Fruit fly (Drosophila melanogaster) whole organism, embryonic: ENCODE results near the gene CG42237.

Experiments
- Atf3 ChIP-seq: fragments of 200-800 bp; sonication (Bioruptor generic); optimal IDR thresholded peaks from 3 replicates; lab custom pipeline; 2016; ENCODE audit warnings: missing biosample characterization, missing genetic modification characterization
- Atf6 ChIP-seq: fragments of 200-800 bp; sonication (Bioruptor generic); IDR thresholded peaks from 2 replicates; pipeline ENCODE4 v1.3.6; 2022; ENCODE audit warnings: missing biosample characterization, missing genetic modification characterization
- B-H1 ChIP-seq: fragments of 200-800 bp; sonication (Bioruptor generic); IDR thresholded peaks from 3 replicates; pipeline ENCODE4 v1.3.6; 2022; ENCODE audit warnings: missing biosample characterization, missing genetic modification characterization
- B-H2 ChIP-seq: fragments of 200-800 bp; sonication (Bioruptor generic); optimal IDR thresholded peaks from 2 replicates; lab custom pipeline; 2018; ENCODE audit warnings: missing biosample characterization, mild to moderate bottlenecking, missing genetic modification characterization
- Bgb ChIP-seq: fragments of 200-800 bp; sonication (Bioruptor generic); IDR thresholded peaks from 2 replicates; pipeline ENCODE4 v1.3.6; 2022; ENCODE audit warnings: missing biosample characterization, missing genetic modification characterization; ENCODE audit not compliant: partially characterized antibody
- Blimp-1 ChIP-seq: fragments of 200-800 bp; sonication (Bioruptor generic); optimal IDR thresholded peaks from 3 replicates; lab custom pipeline; 2018; ENCODE audit warnings: missing biosample characterization, missing genetic modification characterization, mild to moderate bottlenecking, moderate library complexity, missing genetic modification reagents
- CG13287 ChIP-seq: fragments of 200-800 bp; sonication (Bioruptor generic); IDR thresholded peaks from 2 replicates; pipeline ENCODE4 v1.3.6; 2022; ENCODE audit warnings: missing biosample characterization, missing genetic modification characterization; ENCODE audit not compliant: partially characterized antibody
- CG13296 ChIP-seq: fragments of 200-800 bp; sonication (Bioruptor generic); optimal IDR thresholded peaks from 3 replicates; lab custom pipeline; 2018; ENCODE audit warnings: missing biosample characterization, mild to moderate bottlenecking, missing genetic modification characterization
- CG15514 ChIP-seq: fragments of 200-800 bp; sonication (Bioruptor generic); optimal IDR thresholded peaks from 3 replicates; lab custom pipeline; 2017; ENCODE audit warnings: missing biosample characterization, missing genetic modification characterization, mild to moderate bottlenecking, moderate library complexity, missing genetic modification reagents
- CG17186 ChIP-seq: fragments of 200-800 bp; sonication (Bioruptor generic); optimal IDR thresholded peaks from 3 replicates; lab custom pipeline; 2017; ENCODE audit warnings: missing biosample characterization, missing genetic modification reagents, missing genetic modification characterization
- CG17385 ChIP-seq: fragments of 200-800 bp; sonication (Bioruptor generic); optimal IDR thresholded peaks from 3 replicates; lab custom pipeline; 2018; ENCODE audit warnings: missing biosample characterization, mild to moderate bottlenecking, missing genetic modification characterization
- CG17568 ChIP-seq: fragments of 200-800 bp; sonication (Bioruptor generic); optimal IDR thresholded peaks from 2 replicates; lab custom pipeline; 2018; ENCODE audit warnings: missing biosample characterization, mild to moderate bottlenecking, missing genetic modification characterization, moderate library complexity
- CG18599 ChIP-seq: fragments of 200-800 bp; sonication (Bioruptor generic); optimal IDR thresholded peaks from 3 replicates; lab custom pipeline; 2017; ENCODE audit warnings: missing biosample characterization, missing genetic modification characterization, mild to moderate bottlenecking, moderate library complexity, missing genetic modification reagents
- CG2120 ChIP-seq: fragments of 200-800 bp; sonication (Bioruptor generic); optimal IDR thresholded peaks from 3 replicates; lab custom pipeline; 2016; ENCODE audit warnings: missing biosample characterization, missing genetic modification characterization
- CG2199 ChIP-seq: fragments of 200-800 bp; sonication (Bioruptor generic); IDR thresholded peaks from 3 replicates; pipeline ENCODE4 v1.3.6; 2022; ENCODE audit warnings: missing biosample characterization, missing genetic modification characterization
- CG32532 ChIP-seq: fragments of 200-800 bp; sonication (Bioruptor generic); IDR thresholded peaks from 2 replicates; pipeline ENCODE4 v1.3.6; 2022; ENCODE audit warnings: missing biosample characterization, missing genetic modification characterization
- CG34376 ChIP-seq: fragments of 200-800 bp; sonication (Bioruptor generic); optimal IDR thresholded peaks from 2 replicates; lab custom pipeline; 2018; ENCODE audit warnings: missing biosample characterization, mild to moderate bottlenecking, missing genetic modification characterization
- CG3847 ChIP-seq: fragments of 200-800 bp; sonication (Bioruptor generic); IDR thresholded peaks from 2 replicates; pipeline ENCODE4 v1.3.6; 2022; ENCODE audit warnings: missing biosample characterization, missing genetic modification characterization
- CG4360 ChIP-seq: fragments of 200-800 bp; sonication (Bioruptor generic); IDR thresholded peaks from 2 replicates; pipeline ENCODE4 v1.3.6; 2022; ENCODE audit warnings: missing biosample characterization, missing genetic modification characterization
- CG4730 ChIP-seq: fragments of 200-800 bp; sonication (Bioruptor generic); IDR thresholded peaks from 2 replicates; pipeline ENCODE4 v1.3.6; 2022; ENCODE audit warnings: missing biosample characterization, missing genetic modification characterization
- CG6175 ChIP-seq: fragments of 200-800 bp; sonication (Bioruptor generic); IDR thresholded peaks from 3 replicates; pipeline ENCODE4 v1.3.6; 2022; ENCODE audit warnings: missing biosample characterization, missing genetic modification characterization
- CG9876 ChIP-seq: fragments of 200-800 bp; sonication (Bioruptor generic); optimal IDR thresholded peaks from 2 replicates; lab custom pipeline; 2016; ENCODE audit warnings: missing biosample characterization, missing genetic modification characterization
- Chrac-16 ChIP-seq: fragments of 200-800 bp; sonication (Bioruptor generic); optimal IDR thresholded peaks from 3 replicates; lab custom pipeline; 2016; ENCODE audit warnings: missing biosample characterization, missing genetic modification characterization
- Dbx ChIP-seq: fragments of 200-800 bp; sonication (Bioruptor generic); IDR thresholded peaks from 3 replicates; pipeline ENCODE4 v1.3.6; 2022; ENCODE audit warnings: missing biosample characterization, missing genetic modification characterization
- Fer3 ChIP-seq: fragments of 200-800 bp; sonication (Bioruptor generic); optimal IDR thresholded peaks from 2 replicates; lab custom pipeline; 2018; ENCODE audit warnings: missing biosample characterization, mild to moderate bottlenecking, missing genetic modification characterization, moderate library complexity
- Gug ChIP-seq: fragments of 200-800 bp; sonication (Bioruptor generic); IDR thresholded peaks from 4 replicates; pipeline ENCODE4 v1.3.6; 2022; ENCODE audit warnings: missing biosample characterization, missing genetic modification characterization
- HmgZ ChIP-seq: fragments of 200-800 bp; sonication (Bioruptor generic); optimal IDR thresholded peaks from 2 replicates; lab custom pipeline; 2018; ENCODE audit warnings: missing biosample characterization, mild to moderate bottlenecking, missing genetic modification characterization
- Med ChIP-seq: fragments of 200-800 bp; sonication (Bioruptor generic); peaks from one replicate; lab custom pipeline; 2016; ENCODE audit warnings: missing biosample characterization, missing genetic modification characterization, mild to moderate bottlenecking, inconsistent platforms, moderate library complexity
- Nf-YA ChIP-seq: fragments of 200-800 bp; sonication (Bioruptor generic); IDR thresholded peaks from 2 replicates; pipeline ENCODE4 v1.3.6; 2022; ENCODE audit warnings: missing biosample characterization, missing genetic modification characterization
- Ptx1 ChIP-seq: fragments of 200-800 bp; sonication (Bioruptor generic); IDR thresholded peaks from 2 replicates; pipeline ENCODE4 v1.3.6; 2022; ENCODE audit warnings: missing biosample characterization, missing genetic modification characterization
- TFAM ChIP-seq: fragments of 200-800 bp; sonication (Bioruptor generic); optimal IDR thresholded peaks from 2 replicates; lab custom pipeline; 2017; ENCODE audit warnings: missing biosample characterization, missing genetic modification characterization, inconsistent platforms
- Trl ChIP-seq, 3 experiments: fragments of >200 bp in 2 of 3; fragments of 200-800 bp in 1 of 3; sonication (Bioruptor generic) in 1 of 3; optimal IDR thresholded peaks; 2 replicates in 1 of 3; 3 replicates in 2 of 3; lab custom pipeline; 2016 to 2017; ENCODE audit warnings: missing biosample characterization in 1 of 3, missing genetic modification characterization in 1 of 3
- Vsx1 ChIP-seq: fragments of 200-800 bp; sonication (Bioruptor generic); optimal IDR thresholded peaks from 2 replicates; lab custom pipeline; 2017; ENCODE audit warnings: missing biosample characterization, mild to moderate bottlenecking, missing genetic modification characterization, missing genetic modification reagents
- caup ChIP-seq: fragments of 200-800 bp; sonication (Bioruptor generic); optimal IDR thresholded peaks from 3 replicates; lab custom pipeline; 2017; ENCODE audit warnings: missing biosample characterization, mild to moderate bottlenecking, missing genetic modification characterization, moderate library complexity; ENCODE audit not compliant: severe bottlenecking
- cg ChIP-seq: fragments of 200-800 bp; sonication (Bioruptor generic); optimal IDR thresholded peaks from 3 replicates; lab custom pipeline; 2019; ENCODE audit warnings: missing biosample characterization, mild to moderate bottlenecking, missing genetic modification characterization, moderate library complexity
- crol ChIP-seq: fragments of 200-800 bp; sonication (Bioruptor generic); IDR thresholded peaks from 2 replicates; pipeline ENCODE4 v1.3.6; 2022; ENCODE audit warnings: missing biosample characterization, missing genetic modification characterization
- cwo ChIP-seq: fragments of 200-800 bp; sonication (Bioruptor generic); optimal IDR thresholded peaks from 3 replicates; lab custom pipeline; 2017; ENCODE audit warnings: missing biosample characterization, missing genetic modification characterization, mild to moderate bottlenecking, moderate library complexity, missing genetic modification reagents
- her ChIP-seq: fragments of 200-800 bp; sonication (Bioruptor generic); optimal IDR thresholded peaks from 2 replicates; lab custom pipeline; 2016; ENCODE audit warnings: missing biosample characterization, missing genetic modification characterization
- lbe ChIP-seq: fragments of 200-800 bp; sonication (Bioruptor generic); optimal IDR thresholded peaks from 2 replicates; lab custom pipeline; 2016; ENCODE audit warnings: missing biosample characterization, mild to moderate bottlenecking, missing genetic modification characterization
- mam ChIP-seq: fragments of 200-800 bp; sonication (Bioruptor generic); optimal IDR thresholded peaks from 3 replicates; lab custom pipeline; 2016; ENCODE audit warnings: missing biosample characterization, missing genetic modification characterization
- mirr ChIP-seq: fragments of 200-800 bp; sonication (Bioruptor generic); optimal IDR thresholded peaks from 3 replicates; lab custom pipeline; 2018; ENCODE audit warnings: missing biosample characterization, mild to moderate bottlenecking, missing genetic modification characterization
- psq ChIP-seq: fragments of 200-800 bp; sonication (Bioruptor generic); optimal IDR thresholded peaks from 2 replicates; lab custom pipeline; 2017; ENCODE audit warnings: missing biosample characterization, missing genetic modification characterization
- rib ChIP-seq: fragments of 200-800 bp; sonication (Bioruptor generic); IDR thresholded peaks from 2 replicates; pipeline ENCODE4 v1.3.6; 2022; ENCODE audit warnings: missing biosample characterization, missing genetic modification characterization
- schlank ChIP-seq: fragments of 200-800 bp; sonication (Bioruptor generic); optimal IDR thresholded peaks from 2 replicates; lab custom pipeline; 2018; ENCODE audit warnings: missing biosample characterization, mild to moderate bottlenecking, missing genetic modification characterization
- sd ChIP-seq: fragments of 200-800 bp; sonication (Bioruptor generic); optimal IDR thresholded peaks from 3 replicates; lab custom pipeline; 2018; ENCODE audit warnings: missing biosample characterization, mild to moderate bottlenecking, missing genetic modification characterization, moderate library complexity
- slbo ChIP-seq: fragments of 200-800 bp; sonication (Bioruptor generic); IDR thresholded peaks from 2 replicates; pipeline ENCODE4 v1.3.6; 2022; ENCODE audit warnings: missing biosample characterization, missing genetic modification characterization
- sob ChIP-seq: fragments of 200-800 bp; sonication (Bioruptor generic); IDR thresholded peaks from 2 replicates; pipeline ENCODE4 v1.3.6; 2022; ENCODE audit warnings: missing biosample characterization, missing genetic modification characterization
- vnd ChIP-seq: fragments of 200-800 bp; sonication (Bioruptor generic); IDR thresholded peaks from 3 replicates; pipeline ENCODE4 v1.3.6; 2022; ENCODE audit warnings: missing biosample characterization, missing genetic modification characterization; ENCODE audit not compliant: partially characterized antibody
- zfh1 ChIP-seq: fragments of 200-800 bp; sonication (Bioruptor generic); IDR thresholded peaks from 3 replicates; pipeline ENCODE4 v1.3.6; 2022; ENCODE audit warnings: missing biosample characterization, missing genetic modification characterization

CG42237 gene

dm6 chrX:13087333-13087828 is 27.6 kb upstream of the CG42237 start:
- TF ChIP-seq CG2199 (no peak), zfh1 (GFP tag; lab: Robert Waterston, UW) (no peak), CG15514 (peak; percentile 29), Bgb (GFP tag; lab: Robert Waterston, UW) (peak; percentile 20; the same call in 1 of the 2 replicates), Chrac-16 (GFP tag; lab: Kevin White, UChicago) (no peak), Dbx (0 out of 3 replicates have a peak, but pooled peaks have one; percentile 20), CG17385 (GFP tag; lab: Kevin White, UChicago) (peak; percentile 79), cwo (GFP tag; lab: Kevin White, UChicago) (peak; percentile 26), CG13287 (0 out of 2 replicates have a peak, but pooled peaks have one; percentile 9), mirr (peak; percentile 84), CG17568 (no peak), slbo (GFP tag; lab: Robert Waterston, UW) (peak; percentile 47; the same call in 1 of the 2 replicates), psq (GFP tag; lab: Kevin White, UChicago) (peak; percentile 68), vnd (GFP tag; lab: Robert Waterston, UW) (no peak), Vsx1 (GFP tag; lab: Kevin White, UChicago) (peak; percentile 60), CG34376 (GFP tag; lab: Kevin White, UChicago) (peak; percentile 63), HmgZ (peak; percentile 50), her (GFP tag; lab: Kevin White, UChicago) (no peak), Fer3 (peak; percentile 18), CG13296 (GFP tag; lab: Kevin White, UChicago) (peak; percentile 28), CG4360 (peak; percentile 67), CG18599 (peak; percentile 14), Med (GFP tag; lab: Kevin White, UChicago) (peak; percentile 76), crol (peak; percentile 70), TFAM (GFP tag; lab: Kevin White, UChicago) (no peak), sob (GFP tag; lab: Robert Waterston, UW) (peak; percentile 47; the same call in 1 of the 2 replicates), B-H1 (GFP tag; lab: Robert Waterston, UW) (no peak), CG9876 (GFP tag; lab: Kevin White, UChicago) (no peak), sd (tag; lab: Kevin White, UChicago) (peak; percentile 10), schlank (tag; lab: Kevin White, UChicago) (peak; percentile 8), lbe (GFP tag; lab: Kevin White, UChicago) (peak; percentile 2), CG17186 (GFP tag; lab: Kevin White, UChicago) (no peak), Atf3 (GFP tag; lab: Kevin White, UChicago) (no peak), Trl (optimal IDR thresholded peaks at IDR 0.05; lab: Kevin White, UChicago) (peak; percentile 48 to 83), Trl (GFP tag; optimal IDR thresholded peaks at IDR 0.05; lab: Kevin White, UChicago) (no peak), B-H2 (GFP tag; lab: Kevin White, UChicago) (peak; percentile 36), CG2120 (GFP tag; lab: Kevin White, UChicago) (peak; percentile 45), Blimp-1 (GFP tag; lab: Kevin White, UChicago) (no peak), rib (GFP tag; lab: Robert Waterston, UW) (0 out of 2 replicates have a peak, but pooled peaks have one; percentile 31), CG4730 (GFP tag; lab: Robert Waterston, UW) (no peak), Nf-YA (GFP tag; lab: Robert Waterston, UW) (0 out of 2 replicates have a peak, but pooled peaks have one; percentile 9), Atf6 (0 out of 2 replicates have a peak, but pooled peaks have one; percentile 8), Ptx1 (GFP tag; lab: Robert Waterston, UW) (no peak), CG3847 (GFP tag; lab: Robert Waterston, UW) (0 out of 2 replicates have a peak, but pooled peaks have one; percentile 19), mam (GFP tag; lab: Kevin White, UChicago) (no peak), CG6175 (GFP tag; lab: Robert Waterston, UW) (no peak), Gug (no peak), caup (GFP tag; lab: Kevin White, UChicago) (peak; percentile 12), cg (GFP tag; lab: Kevin White, UChicago) (peak; percentile 50), CG32532 (peak; percentile 44; the same call in 1 of the 2 replicates)
